Worm (Caenorhabditis elegans) whole organism, midembryonic: ENCODE measurements around the gene nhr-118.

ENCODE experiments used
- T22C8.4 ChIP-seq: fragments of 200-800 bp; sonication (Bioruptor generic); IDR thresholded peaks from 2 replicates; pipeline ENCODE4 v1.3.6; 2022; ENCODE audit warnings: missing genetic modification characterization, missing compliant biosample characterization
- cog-1 ChIP-seq: sonication (generic microtip); optimal IDR thresholded peaks from 2 replicates; lab custom pipeline; 2016; ENCODE audit warnings: missing genetic modification characterization, missing compliant biosample characterization
- flt-1 ChIP-seq: fragments of 200-800 bp; sonication (Bioruptor generic); IDR thresholded peaks from 2 replicates; pipeline ENCODE4 v1.3.6; 2022; ENCODE audit warnings: missing genetic modification characterization, missing compliant biosample characterization
- klf-2 ChIP-seq: fragments of 200-800 bp; sonication (Bioruptor generic); conservative IDR thresholded peaks from 2 replicates; pipeline ENCODE4 v1.3.6; 2022; ENCODE audit warnings: missing genetic modification reagents, missing genetic modification characterization, missing compliant biosample characterization
- med-1 ChIP-seq: sonication (generic microtip); optimal IDR thresholded peaks from 2 replicates; lab custom pipeline; 2017; ENCODE audit warnings: missing genetic modification characterization, mild to moderate bottlenecking, missing compliant biosample characterization, antibody characterized with exemption, missing genetic modification reagents; ENCODE audit not compliant: insufficient read depth
- ref-1 ChIP-seq: fragments of 200-800 bp; sonication (Bioruptor generic); conservative IDR thresholded peaks from 2 replicates; pipeline ENCODE4 v1.3.6; 2022; ENCODE audit warnings: missing genetic modification reagents, missing genetic modification characterization, missing compliant biosample characterization
- tab-1 ChIP-seq: fragments of 200-800 bp; sonication (Bioruptor generic); IDR thresholded peaks from 2 replicates; pipeline ENCODE4 v1.3.6; 2022; ENCODE audit warnings: missing genetic modification characterization, missing compliant biosample characterization
- ztf-23 ChIP-seq: fragments of 200-800 bp; sonication (Bioruptor generic); IDR thresholded peaks from 2 replicates; pipeline ENCODE4 v1.3.6; 2022; ENCODE audit warnings: missing genetic modification reagents, missing genetic modification characterization, missing compliant biosample characterization
- ztf-29 ChIP-seq: fragments of 200-800 bp; sonication (Bioruptor generic); IDR thresholded peaks from 2 replicates; pipeline ENCODE4 v1.3.6; 2022; ENCODE audit warnings: missing genetic modification reagents, missing genetic modification characterization, missing compliant biosample characterization

The nhr-118 gene

DNA sequence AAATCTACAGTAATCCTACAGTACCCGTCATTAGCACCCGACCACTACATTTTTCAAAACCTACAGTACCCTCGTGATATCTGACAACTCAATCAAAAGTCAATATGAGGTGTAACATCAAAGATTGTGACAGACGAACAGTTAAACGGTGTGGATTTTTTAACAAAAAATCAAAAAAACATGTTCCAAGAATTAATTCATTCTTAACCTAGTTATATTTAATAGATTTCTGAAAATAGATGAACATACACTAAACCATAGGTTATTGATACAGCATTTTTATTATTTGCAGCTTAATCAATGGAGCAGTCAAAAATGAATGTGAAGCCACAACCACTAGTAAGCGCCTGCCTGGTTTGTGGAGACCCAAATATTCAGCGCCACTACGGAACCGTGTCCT is at the start of gene nhr-118:
Gene nhr-118 (plus strand): TSS at position 301 of the 400 bp plus-strand sequence.
- TF ChIP-seq klf-2 (GFP tag; lab: Robert Waterston, UW): no peak
- no peak for TF ChIP-seq flt-1
- TF ChIP-seq ztf-29 (GFP tag; lab: Robert Waterston, UW): no peak
- TF ChIP-seq T22C8.4 (GFP tag; lab: Robert Waterston, UW): no peak
- no peak for TF ChIP-seq cog-1 (tag; lab: Kevin White, UChicago)
- TF ChIP-seq med-1 (GFP tag; lab: Kevin White, UChicago): no peak
- TF ChIP-seq ref-1 (GFP tag; lab: Robert Waterston, UW): no peak
- TF ChIP-seq ztf-23: no peak
- no peak for TF ChIP-seq tab-1 (GFP tag; lab: Robert Waterston, UW)

DNA sequence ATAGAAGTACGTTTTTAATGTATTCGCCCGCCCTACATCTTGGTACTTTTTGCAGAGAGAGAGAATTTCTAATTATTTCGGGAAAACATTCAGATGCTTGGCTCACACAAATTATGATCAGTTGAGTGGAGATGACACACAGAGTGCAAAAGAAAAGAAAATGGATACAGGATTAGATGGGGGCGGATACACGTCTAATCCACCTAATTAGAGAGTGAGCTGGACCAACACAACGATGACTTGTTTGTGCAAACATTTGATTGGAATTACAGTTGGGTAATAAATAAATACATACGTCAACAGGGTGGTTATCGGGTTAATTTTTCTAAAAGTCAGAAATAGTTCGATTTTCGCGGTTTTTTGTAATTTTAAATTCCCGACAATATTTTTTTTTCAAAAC is 48.5 kb upstream of the nhr-118 start:
- TF ChIP-seq flt-1 (no peak), T22C8.4 (GFP tag; lab: Robert Waterston, UW) (no peak), ztf-23 (no peak), tab-1 (GFP tag; lab: Robert Waterston, UW) (no peak), ref-1 (GFP tag; lab: Robert Waterston, UW) (no peak), med-1 (GFP tag; lab: Kevin White, UChicago) (no peak), klf-2 (GFP tag; lab: Robert Waterston, UW) (no peak), ztf-29 (GFP tag; lab: Robert Waterston, UW) (no peak), cog-1 (tag; lab: Kevin White, UChicago) (no peak)

DNA sequence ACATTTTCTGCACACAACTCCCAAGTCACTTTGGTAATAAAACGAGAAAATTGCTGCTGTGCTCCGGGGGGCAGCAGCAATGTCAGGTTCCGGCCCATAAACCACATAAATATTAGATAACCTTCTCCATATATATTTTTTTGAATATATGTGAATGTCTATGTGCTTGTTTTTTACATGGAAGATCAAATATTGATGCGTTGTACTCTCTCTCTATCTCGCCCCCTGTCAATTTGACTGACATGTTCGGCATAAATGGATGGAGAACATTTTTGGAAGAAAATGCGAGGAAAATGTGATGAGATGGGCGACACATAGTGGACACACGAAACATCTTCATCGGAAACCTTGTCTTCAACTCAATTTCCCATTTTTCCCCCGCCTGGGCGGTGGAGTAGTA is 47.6 kb upstream of the nhr-118 start:
- TF ChIP-seq ztf-29 (GFP tag; lab: Robert Waterston, UW) (no peak), cog-1 (tag; lab: Kevin White, UChicago) (no peak), ztf-23 (no peak), flt-1 (no peak), tab-1 (GFP tag; lab: Robert Waterston, UW) (no peak), klf-2 (GFP tag; lab: Robert Waterston, UW) (no peak), T22C8.4 (GFP tag; lab: Robert Waterston, UW) (no peak), ref-1 (GFP tag; lab: Robert Waterston, UW) (no peak), med-1 (GFP tag; lab: Kevin White, UChicago) (no peak)

ce11 chrV:4361505-4361904 is 46.1 kb upstream of the nhr-118 start, which contains the start of gene F32D1.3:
F32D1.3 (minus strand) TSS chrV:4361569.
- TF ChIP-seq med-1 (GFP tag; lab: Kevin White, UChicago) (no peak), tab-1 (GFP tag; lab: Robert Waterston, UW) (no peak), T22C8.4 (GFP tag; lab: Robert Waterston, UW) (no peak), flt-1 (no peak), ztf-29 (GFP tag; lab: Robert Waterston, UW) (no peak), ztf-23 (no peak), klf-2 (GFP tag; lab: Robert Waterston, UW) (no peak), ref-1 (GFP tag; lab: Robert Waterston, UW) (no peak), cog-1 (tag; lab: Kevin White, UChicago) (no peak)

DNA sequence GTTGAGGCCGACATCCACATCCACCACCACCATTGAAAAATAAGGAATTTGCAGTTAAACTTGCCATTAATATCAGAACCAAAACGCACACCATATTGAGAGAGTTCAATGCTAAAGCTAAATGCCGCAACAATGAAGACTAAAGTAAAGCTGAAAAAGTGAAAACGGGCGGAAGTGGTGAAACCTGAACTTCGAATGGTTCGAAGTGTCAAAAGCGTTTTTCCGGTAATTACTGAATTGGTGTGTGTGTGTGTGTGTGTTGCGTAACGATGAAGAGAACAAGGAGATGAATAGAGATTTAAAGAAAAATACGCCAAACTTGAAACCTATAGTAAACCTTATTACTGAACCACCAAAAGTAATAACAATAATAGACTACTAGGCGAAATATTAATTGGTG is 43.1 kb upstream of the nhr-118 start, which contains the start of gene grl-13:
Gene grl-13 (minus strand): TSS at position 101 of the 400 bp plus-strand sequence.
- no peak for TF ChIP-seq cog-1 (tag; lab: Kevin White, UChicago)
- TF ChIP-seq ztf-23: no peak
- no peak for TF ChIP-seq ref-1 (GFP tag; lab: Robert Waterston, UW)
- no peak for TF ChIP-seq flt-1
- no peak for TF ChIP-seq tab-1 (GFP tag; lab: Robert Waterston, UW)
- no peak for TF ChIP-seq ztf-29 (GFP tag; lab: Robert Waterston, UW)
- no peak for TF ChIP-seq T22C8.4 (GFP tag; lab: Robert Waterston, UW)
- no peak for TF ChIP-seq med-1 (GFP tag; lab: Kevin White, UChicago)
- TF ChIP-seq klf-2 (GFP tag; lab: Robert Waterston, UW): no peak

DNA sequence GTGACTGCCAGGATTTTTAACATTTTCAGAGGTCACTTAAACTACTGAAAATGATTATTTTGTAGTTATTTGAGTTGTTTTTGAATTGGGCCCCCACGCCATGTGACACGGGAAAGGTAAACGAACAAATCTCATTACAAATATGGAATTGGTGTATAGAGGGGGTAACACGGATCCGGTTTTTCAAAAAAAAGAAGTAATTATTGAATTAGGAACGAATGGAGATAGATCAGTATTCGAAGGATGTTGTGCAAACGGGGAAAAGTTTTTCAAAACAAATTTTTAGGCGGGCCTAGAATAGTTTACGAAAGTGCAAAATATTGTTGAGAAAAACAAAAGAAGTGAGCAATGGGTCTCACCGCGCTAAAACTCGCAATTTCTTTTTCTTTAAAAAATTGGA is 41.2 kb upstream of the nhr-118 start, which contains the start of gene F32D1.11:
Gene F32D1.11 (minus strand): TSS at position 101 of the 400 bp plus-strand sequence.
- TF ChIP-seq med-1 (GFP tag; lab: Kevin White, UChicago) (no peak), flt-1 (no peak), ref-1 (GFP tag; lab: Robert Waterston, UW) (no peak), cog-1 (tag; lab: Kevin White, UChicago) (no peak), T22C8.4 (GFP tag; lab: Robert Waterston, UW) (no peak), ztf-29 (GFP tag; lab: Robert Waterston, UW) (no peak), klf-2 (GFP tag; lab: Robert Waterston, UW) (no peak), ztf-23 (no peak), tab-1 (GFP tag; lab: Robert Waterston, UW) (no peak)

DNA sequence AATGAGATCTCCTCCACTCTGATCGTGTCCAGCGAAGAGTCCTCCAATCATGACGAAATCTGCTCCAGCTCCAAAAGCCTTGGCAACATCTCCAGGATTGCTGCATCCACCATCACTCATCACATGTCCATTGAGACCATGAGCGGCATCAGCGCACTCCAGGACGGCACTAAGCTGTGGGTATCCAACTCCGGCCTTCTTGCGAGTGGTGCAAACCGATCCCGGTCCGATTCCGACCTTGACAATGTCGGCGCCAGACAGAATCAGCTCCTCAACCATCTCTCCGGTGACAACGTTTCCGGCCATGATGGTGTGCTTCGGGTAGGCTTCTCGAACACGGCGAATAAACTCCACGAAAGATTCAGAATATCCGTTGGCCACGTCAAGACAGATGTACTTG is 37.1 kb upstream of the nhr-118 start:
- TF ChIP-seq ztf-23 (no peak), cog-1 (tag; lab: Kevin White, UChicago) (no peak), klf-2 (GFP tag; lab: Robert Waterston, UW) (no peak), ztf-29 (GFP tag; lab: Robert Waterston, UW) (no peak), med-1 (GFP tag; lab: Kevin White, UChicago) (no peak), tab-1 (GFP tag; lab: Robert Waterston, UW) (no peak), flt-1 (no peak), T22C8.4 (GFP tag; lab: Robert Waterston, UW) (no peak), ref-1 (GFP tag; lab: Robert Waterston, UW) (no peak)

ce11 chrV:4371309-4371933 is 36.2 kb upstream of the nhr-118 start, which contains the start of the genes gmpr-1 and fipp-1:
gmpr-1 (minus strand) TSS chrV:4371383.
fipp-1 (plus strand) TSS chrV:4371807.
- TF ChIP-seq klf-2 (GFP tag; lab: Robert Waterston, UW) (no peak), ztf-23 (no peak), T22C8.4 (GFP tag; lab: Robert Waterston, UW) (no peak), flt-1 (no peak), ztf-29 (GFP tag; lab: Robert Waterston, UW) (no peak), ref-1 (GFP tag; lab: Robert Waterston, UW) (no peak), tab-1 (GFP tag; lab: Robert Waterston, UW) (no peak), med-1 (GFP tag; lab: Kevin White, UChicago) (no peak), cog-1 (tag; lab: Kevin White, UChicago) (no peak)
